Fruit fly (Drosophila melanogaster): Measurements from ENCODE around the gene CG42458.

DNA sequence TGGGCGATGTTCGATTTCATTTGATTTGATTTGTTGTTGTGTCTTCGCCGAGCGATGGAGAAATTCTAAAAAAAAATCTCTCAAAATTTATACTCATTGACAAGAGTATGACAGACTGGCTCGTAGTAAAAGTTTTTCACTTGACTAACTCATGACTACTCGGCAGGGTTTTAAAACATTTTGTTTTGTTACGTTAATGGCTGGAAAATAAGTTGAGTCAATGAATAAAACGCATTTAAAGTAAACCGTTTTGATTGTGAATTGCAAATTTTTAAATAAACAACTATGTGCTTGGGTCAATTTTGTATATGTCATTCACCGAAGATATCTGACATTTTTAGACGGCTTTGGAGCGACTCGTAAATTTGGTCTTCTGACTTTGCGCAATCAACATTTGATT is 19.5 kb upstream of the CG42458 start, which contains the start of gene CG8560:
- TF ChIP-seq CG32772 (GFP tag; IDR thresholded peaks at IDR 0.05) (no peak), usp (GFP tag; optimal IDR thresholded peaks at IDR 0.05) (no peak), chn (GFP tag; optimal IDR thresholded peaks at IDR 0.05) (no peak), Asciz (GFP tag; optimal IDR thresholded peaks at IDR 0.05) (no peak), scrt (GFP tag; optimal IDR thresholded peaks at IDR 0.05) (no peak), CG10543 (GFP tag; optimal IDR thresholded peaks at IDR 0.05) (no peak)
